Fruit fly (Drosophila melanogaster): Measurements from ENCODE around the gene fuss.

DNA sequence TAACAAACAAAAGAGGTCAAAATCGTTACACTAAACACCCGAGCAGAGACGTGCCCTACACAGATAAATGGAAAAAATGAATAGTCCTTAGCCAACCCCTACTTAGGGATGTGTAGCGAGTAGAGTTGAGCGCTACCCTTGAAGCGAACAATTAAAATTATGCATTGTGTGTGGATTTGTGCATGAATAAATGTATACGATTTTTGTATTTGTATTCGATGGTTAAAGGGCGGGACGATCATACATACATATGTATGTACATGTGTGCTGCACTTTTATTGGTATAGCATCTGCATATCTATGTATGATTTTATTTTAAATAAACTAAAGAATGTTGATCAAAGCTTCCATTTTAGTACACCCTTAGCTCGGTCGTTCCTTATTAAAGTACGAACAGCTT lies 2.9 kb upstream of the fuss start:
- no peak for TF ChIP-seq psq (optimal IDR thresholded peaks at IDR 0.05)
- no peak for TF ChIP-seq pan (optimal IDR thresholded peaks at IDR 0.05)
- no peak for TF ChIP-seq usp (GFP tag; optimal IDR thresholded peaks at IDR 0.05)
